Worm (Caenorhabditis elegans) whole organism, late embryonic: ENCODE data around the gene tomm-20.

Experiments
- F13H6.1 ChIP-seq: sonication (generic microtip); optimal IDR thresholded peaks from 2 replicates; lab custom pipeline; 2016; ENCODE audit warnings: missing genetic modification characterization, missing compliant biosample characterization
- K02D7.2 ChIP-seq: sonication (generic microtip); optimal IDR thresholded peaks from 2 replicates; lab custom pipeline; 2017; ENCODE audit warnings: mild to moderate bottlenecking, missing genetic modification characterization, missing compliant biosample characterization
- K09A11.1 ChIP-seq: sonication (generic microtip); optimal IDR thresholded peaks from 2 replicates; lab custom pipeline; 2017; ENCODE audit warnings: antibody characterized with exemption, mild to moderate bottlenecking, missing genetic modification characterization, missing compliant biosample characterization; ENCODE audit not compliant: insufficient read depth
- ama-1 ChIP-seq: fragments of 150-350 bp; optimal IDR thresholded peaks from 2 replicates; lab custom pipeline; 2014
- ceh-18 ChIP-seq: sonication (generic microtip); optimal IDR thresholded peaks from 2 replicates; lab custom pipeline; 2016; ENCODE audit warnings: missing genetic modification characterization, missing compliant biosample characterization
- ceh-31 ChIP-seq: sonication (generic microtip); optimal IDR thresholded peaks from 2 replicates; lab custom pipeline; 2016; ENCODE audit warnings: missing genetic modification characterization, missing compliant biosample characterization
- lin-11 ChIP-seq: fragments of 200-800 bp; sonication (Bioruptor generic); optimal IDR thresholded peaks from 2 replicates; lab custom pipeline; 2018; ENCODE audit warnings: mild to moderate bottlenecking, missing genetic modification characterization, missing compliant biosample characterization
- mec-3 ChIP-seq: sonication (generic microtip); optimal IDR thresholded peaks from 2 replicates; lab custom pipeline; 2016; ENCODE audit warnings: borderline replicate concordance, missing genetic modification characterization, missing compliant biosample characterization
- pha-4 ChIP-seq: fragments of 150-350 bp; optimal IDR thresholded peaks from 2 replicates; lab custom pipeline; 2018; ENCODE audit warnings: missing biosample characterization, missing genetic modification reagents, missing genetic modification characterization
- pqm-1 ChIP-seq: sonication (generic microtip); optimal IDR thresholded peaks from 2 replicates; lab custom pipeline; 2016; ENCODE audit warnings: missing genetic modification characterization, missing compliant biosample characterization
- unc-55 ChIP-seq: sonication (generic microtip); optimal IDR thresholded peaks from 2 replicates; lab custom pipeline; 2017; ENCODE audit warnings: missing biosample characterization, missing genetic modification reagents, missing genetic modification characterization

DNA sequence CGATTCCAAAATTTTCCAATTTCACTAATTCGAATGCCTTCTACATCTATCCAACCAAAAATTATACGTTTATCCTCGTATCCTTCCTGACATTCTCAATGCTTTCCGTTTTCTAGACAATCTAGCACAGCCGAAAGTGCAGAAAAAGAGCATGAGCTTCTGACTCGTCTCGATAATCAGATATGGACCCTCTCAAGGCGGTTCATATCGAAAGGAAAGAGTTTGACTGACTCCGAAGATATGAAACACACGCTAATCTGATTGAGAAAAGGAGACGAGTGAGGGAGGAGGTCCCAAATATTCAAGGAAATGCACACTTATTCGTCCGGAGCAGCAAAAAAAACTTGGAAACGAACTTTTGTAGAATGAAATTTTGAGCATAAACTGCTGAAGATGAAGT, 14.1 kb downstream of the tomm-20 start:
- no peak for TF ChIP-seq unc-55
- TF ChIP-seq pha-4, result no peak
- no peak for TF ChIP-seq F13H6.1
- no peak for TF ChIP-seq mec-3 (tag; lab: Kevin White, UChicago)
- TF ChIP-seq ceh-31 (tag; lab: Kevin White, UChicago), result no peak
- TF ChIP-seq ceh-18 (tag; lab: Kevin White, UChicago), result no peak
- TF ChIP-seq K02D7.2 (tag; lab: Kevin White, UChicago), result no peak
- no peak for TF ChIP-seq K09A11.1 (tag; lab: Kevin White, UChicago)
- no peak for TF ChIP-seq lin-11
- TF ChIP-seq ama-1 (lab: Kevin White, UChicago), result no peak
- no peak for TF ChIP-seq pqm-1 (tag; lab: Kevin White, UChicago)
